Fruit fly (Drosophila melanogaster): ENCODE data around the gene bero.

Gene bero

dm6 chr2L:20858371-20859340, at the start of gene bero:
Gene bero, plus strand, starts transcription at chr2L:20858695.
- TF ChIP-seq psq (optimal IDR thresholded peaks at IDR 0.05) (no peak), Sin3A (optimal IDR thresholded peaks at IDR 0.05) (no peak), Myc (optimal IDR thresholded peaks at IDR 0.05) (no peak), insv (optimal IDR thresholded peaks at IDR 0.05) (no peak), ttk (optimal IDR thresholded peaks at IDR 0.05) (no peak), h (optimal IDR thresholded peaks at IDR 0.05) (no peak)

- TF ChIP-seq Sin3A (optimal IDR thresholded peaks at IDR 0.05) (no peak), ttk (optimal IDR thresholded peaks at IDR 0.05) (no peak), psq (optimal IDR thresholded peaks at IDR 0.05) (no peak)
These were observed 49.3 kb upstream of the bero start for dm6 chr2L:20809229-20809628.

dm6 chr2L:20811039-20811652, 47.3 kb upstream of the bero start:
- no peak for TF ChIP-seq h (optimal IDR thresholded peaks at IDR 0.05)
- TF ChIP-seq psq (optimal IDR thresholded peaks at IDR 0.05), result no peak
- no peak for TF ChIP-seq ttk (optimal IDR thresholded peaks at IDR 0.05)
- no peak for TF ChIP-seq insv (optimal IDR thresholded peaks at IDR 0.05)
- TF ChIP-seq Sin3A (optimal IDR thresholded peaks at IDR 0.05), result no peak
- no peak for TF ChIP-seq Myc (optimal IDR thresholded peaks at IDR 0.05)

dm6 chr2L:20812283-20813189, 46.0 kb upstream of the bero start:
- no peak for TF ChIP-seq Myc (optimal IDR thresholded peaks at IDR 0.05)
- no peak for TF ChIP-seq h (optimal IDR thresholded peaks at IDR 0.05)
- TF ChIP-seq insv (optimal IDR thresholded peaks at IDR 0.05), result no peak
- TF ChIP-seq psq (optimal IDR thresholded peaks at IDR 0.05), result no peak
- no peak for TF ChIP-seq Sin3A (optimal IDR thresholded peaks at IDR 0.05)
- TF ChIP-seq ttk (optimal IDR thresholded peaks at IDR 0.05), result no peak

- TF ChIP-seq insv (optimal IDR thresholded peaks at IDR 0.05), result no peak
- TF ChIP-seq Myc (optimal IDR thresholded peaks at IDR 0.05), result no peak
These were observed 42.4 kb upstream of the bero start, which contains the start of gene CG33322 for dm6 chr2L:20816140-20816539. Gene CG33322, minus strand, starts transcription at chr2L:20816240.

dm6 chr2L:20817170-20817569, 41.3 kb upstream of the bero start, which contains the start of gene CheB38b:
Gene CheB38b, minus strand, starts transcription at chr2L:20817270.
- no peak for TF ChIP-seq Myc (optimal IDR thresholded peaks at IDR 0.05)
- no peak for TF ChIP-seq psq (optimal IDR thresholded peaks at IDR 0.05)
- TF ChIP-seq ttk (optimal IDR thresholded peaks at IDR 0.05), result no peak
- TF ChIP-seq h (optimal IDR thresholded peaks at IDR 0.05), result no peak
- no peak for TF ChIP-seq insv (optimal IDR thresholded peaks at IDR 0.05)
- TF ChIP-seq Sin3A (optimal IDR thresholded peaks at IDR 0.05), result no peak

- TF ChIP-seq insv (optimal IDR thresholded peaks at IDR 0.05), result no peak
- no peak for TF ChIP-seq h (optimal IDR thresholded peaks at IDR 0.05)
- TF ChIP-seq psq (optimal IDR thresholded peaks at IDR 0.05), result no peak
- no peak for TF ChIP-seq ttk (optimal IDR thresholded peaks at IDR 0.05)
- TF ChIP-seq Sin3A (optimal IDR thresholded peaks at IDR 0.05), result no peak
- no peak for TF ChIP-seq Myc (optimal IDR thresholded peaks at IDR 0.05)
These were observed 40.1 kb upstream of the bero start, which contains the start of gene CheB38a for dm6 chr2L:20818432-20818831. Gene CheB38a, minus strand, starts transcription at chr2L:20818532.

- TF ChIP-seq psq (optimal IDR thresholded peaks at IDR 0.05) (no peak), insv (optimal IDR thresholded peaks at IDR 0.05) (no peak), h (optimal IDR thresholded peaks at IDR 0.05) (no peak), Sin3A (optimal IDR thresholded peaks at IDR 0.05) (no peak), Myc (optimal IDR thresholded peaks at IDR 0.05) (no peak)
These were observed 37.7 kb upstream of the bero start, which contains the start of gene CheB38c for dm6 chr2L:20820767-20821166. Gene CheB38c, minus strand, starts transcription at chr2L:20820867.

dm6 chr2L:20821249-20822024, 37.1 kb upstream of the bero start:
- TF ChIP-seq h (optimal IDR thresholded peaks at IDR 0.05), result no peak
- no peak for TF ChIP-seq insv (optimal IDR thresholded peaks at IDR 0.05)
- no peak for TF ChIP-seq Sin3A (optimal IDR thresholded peaks at IDR 0.05)
- TF ChIP-seq Myc (optimal IDR thresholded peaks at IDR 0.05), result no peak
- TF ChIP-seq psq (optimal IDR thresholded peaks at IDR 0.05), result no peak
- TF ChIP-seq ttk (optimal IDR thresholded peaks at IDR 0.05), result no peak

- TF ChIP-seq h (optimal IDR thresholded peaks at IDR 0.05), result no peak
- TF ChIP-seq Myc (optimal IDR thresholded peaks at IDR 0.05), result no peak
- no peak for TF ChIP-seq psq (optimal IDR thresholded peaks at IDR 0.05)
- TF ChIP-seq Sin3A (optimal IDR thresholded peaks at IDR 0.05), result no peak
- no peak for TF ChIP-seq ttk (optimal IDR thresholded peaks at IDR 0.05)
- no peak for TF ChIP-seq insv (optimal IDR thresholded peaks at IDR 0.05)
These were observed 36.5 kb upstream of the bero start for dm6 chr2L:20822025-20822371.

Data from Kc167 (cell line).